Worm (Caenorhabditis elegans) whole organism, L4/young adult: ENCODE measurements around the gene ZK1290.15.

Experiments used
- W03F9.2 ChIP-seq: fragments of 150-350 bp; optimal IDR thresholded peaks from 2 replicates; lab custom pipeline; 2014; ENCODE audit warnings: missing biosample characterization, missing genetic modification characterization
- dao-5 ChIP-seq: sonication (generic microtip); optimal IDR thresholded peaks from 2 replicates; lab custom pipeline; 2016; ENCODE audit warnings: missing genotype, missing genetic modification characterization, moderate library complexity, missing compliant biosample characterization
- him-1 ChIP-seq: sonication (generic microtip); optimal IDR thresholded peaks from 2 replicates; lab custom pipeline; 2016; ENCODE audit warnings: missing genotype, missing genetic modification reagents, missing genetic modification characterization, missing compliant biosample characterization

- TF ChIP-seq him-1 (tag; lab: Kevin White, UChicago) (no peak), dao-5 (no peak), W03F9.2 (tag; lab: Kevin White, UChicago) (no peak)
Observed at ce11 chrII:7496070-7496469, 27.3 kb upstream of the ZK1290.15 start, which contains the start of gene spi-1.
